Comparison of ENCODE assay signal across 4 fruit fly cellular contexts in genomic region chr3L:21346463-21347196, dm6.
A peak's percentile ranks its signal among the peaks of the same experiment; 100 is the strongest.
TF ChIP-seq lines count a peak whose summit lies in the region.

No protein-coding gene starts in this region.

- TF ChIP-seq CTCF in whole organism, embryonic (GFP tag; optimal IDR thresholded peaks at IDR 0.05; lab: Kevin White, UChicago), result no peak

TF ChIP-seq in whole organism, adult, 20 proteins besides CTCF, POLR2A, EP300 and RAD21:
- TF ChIP-seq CG11617 (GFP tag; optimal IDR thresholded peaks at IDR 0.05; lab: Kevin White, UChicago), result no peak
- TF ChIP-seq Mnt (GFP tag; optimal IDR thresholded peaks at IDR 0.05; lab: Kevin White, UChicago), result no peak
- TF ChIP-seq CG7045 (GFP tag; optimal IDR thresholded peaks at IDR 0.05; lab: Kevin White, UChicago), result no peak
- no peak for TF ChIP-seq CG5204 (GFP tag; optimal IDR thresholded peaks at IDR 0.05; lab: Kevin White, UChicago)
- no peak for TF ChIP-seq Hr96 (GFP tag; optimal IDR thresholded peaks at IDR 0.05; lab: Kevin White, UChicago)
- TF ChIP-seq CG7101 (tag; optimal IDR thresholded peaks at IDR 0.05; lab: Kevin White, UChicago), result no peak
- TF ChIP-seq ovo (GFP tag; optimal IDR thresholded peaks at IDR 0.05; lab: Kevin White, UChicago), result peak; percentile 27
- no peak for TF ChIP-seq cnc (optimal IDR thresholded peaks at IDR 0.05; lab: Kevin White, UChicago)
- TF ChIP-seq CG14711 (tag; optimal IDR thresholded peaks at IDR 0.05; lab: Kevin White, UChicago), result no peak
- no peak for TF ChIP-seq CG33017 (tag; optimal IDR thresholded peaks at IDR 0.05; lab: Kevin White, UChicago)
- TF ChIP-seq bab1 (GFP tag; optimal IDR thresholded peaks at IDR 0.05; lab: Kevin White, UChicago), result peak; percentile 17
- TF ChIP-seq kay (GFP tag; lab: Kevin White, UChicago; ENCODE audit: borderline replicate concordance), result peak; percentile 92

TF ChIP-seq in whole organism, embryonic, 481 proteins besides CTCF, POLR2A, EP300 and RAD21 (continues in another document):
- TF ChIP-seq CG1647 (GFP tag; optimal IDR thresholded peaks at IDR 0.05; lab: Kevin White, UChicago) (no peak), CG4360 (GFP tag; IDR thresholded peaks at IDR 0.05; lab: Robert Waterston, UW) (peak; percentile 93), Kr (GFP tag; optimal IDR thresholded peaks at IDR 0.05; lab: Kevin White, UChicago) (peak; percentile 81), CG12659 (GFP tag; optimal IDR thresholded peaks at IDR 0.05; lab: Kevin White, UChicago) (no peak), sens-2 (GFP tag; IDR thresholded peaks at IDR 0.05; lab: Robert Waterston, UW) (no peak), CG16815 (GFP tag; optimal IDR thresholded peaks at IDR 0.05; lab: Kevin White, UChicago) (no peak), CG15479 (GFP tag; optimal IDR thresholded peaks at IDR 0.05; lab: Kevin White, UChicago) (peak; percentile 83), ttk (GFP tag; IDR thresholded peaks at IDR 0.05; lab: Robert Waterston, UW) (0 out of 2 replicates have a peak, but pooled peaks have one; percentile 24), mam (GFP tag; optimal IDR thresholded peaks at IDR 0.05; lab: Kevin White, UChicago) (no peak), dysf (GFP tag; IDR thresholded peaks at IDR 0.05; lab: Robert Waterston, UW) (peak; percentile 34; the same call in 1 of the 3 replicates), YL-1 (GFP tag; optimal IDR thresholded peaks at IDR 0.05; lab: Kevin White, UChicago) (peak; percentile 24), Trl (optimal IDR thresholded peaks at IDR 0.05; lab: Kevin White, UChicago) (peak; percentile 37 to 62), Trl (GFP tag; optimal IDR thresholded peaks at IDR 0.05; lab: Kevin White, UChicago) (no peak), CG9932 (GFP tag; IDR thresholded peaks at IDR 0.05; lab: Robert Waterston, UW) (no peak), CG3163 (GFP tag; optimal IDR thresholded peaks at IDR 0.05; lab: Kevin White, UChicago) (peak; percentile 15), dm (GFP tag; optimal IDR thresholded peaks at IDR 0.05; lab: Kevin White, UChicago) (peak; percentile 3), CG10321 (GFP tag; IDR thresholded peaks at IDR 0.05; lab: Robert Waterston, UW) (peak; percentile 84), chn (GFP tag; optimal IDR thresholded peaks at IDR 0.05; lab: Kevin White, UChicago) (no peak), BEAF-32 (GFP tag; optimal IDR thresholded peaks at IDR 0.05; lab: Kevin White, UChicago) (peak; percentile 16), CG3281 (GFP tag; optimal IDR thresholded peaks at IDR 0.05; lab: Kevin White, UChicago) (no peak), zfh2 (GFP tag; optimal IDR thresholded peaks at IDR 0.05; lab: Kevin White, UChicago) (no peak), pfk (GFP tag; optimal IDR thresholded peaks at IDR 0.05; lab: Kevin White, UChicago) (peak; percentile 19), gce (GFP tag; IDR thresholded peaks at IDR 0.05; lab: Robert Waterston, UW) (0 out of 3 replicates have a peak, but pooled peaks have one; percentile 32), kni (GFP tag; optimal IDR thresholded peaks at IDR 0.05; lab: Kevin White, UChicago) (peak; percentile 24), twi (tag; optimal IDR thresholded peaks at IDR 0.05; lab: Kevin White, UChicago) (peak; percentile 81), Hey (tag; optimal IDR thresholded peaks at IDR 0.05; lab: Kevin White, UChicago) (peak; percentile 79), nom (GFP tag; optimal IDR thresholded peaks at IDR 0.05; lab: Kevin White, UChicago) (peak; percentile 34)

TF ChIP-seq in whole organism, prepupa, 60 proteins besides CTCF, POLR2A, EP300 and RAD21:
- TF ChIP-seq ss (GFP tag; optimal IDR thresholded peaks at IDR 0.05; lab: Kevin White, UChicago) (peak in 1 of 2 experiments; percentile 43), CG1621 (tag; optimal IDR thresholded peaks at IDR 0.05; lab: Kevin White, UChicago) (peak; percentile 43), Ets96B (tag; optimal IDR thresholded peaks at IDR 0.05; lab: Kevin White, UChicago) (peak; percentile 2), fd59A (GFP tag; optimal IDR thresholded peaks at IDR 0.05; lab: Kevin White, UChicago) (no peak)

TF ChIP-seq in whole organism, wandering third instar larva, 38 proteins besides CTCF, POLR2A, EP300 and RAD21:
- peak; percentile 33 for TF ChIP-seq Jra (GFP tag; optimal IDR thresholded peaks at IDR 0.05; lab: Kevin White, UChicago)
- TF ChIP-seq Sp1 (GFP tag; optimal IDR thresholded peaks at IDR 0.05; lab: Kevin White, UChicago), result no peak
- peak; percentile 29 for TF ChIP-seq h (GFP tag; optimal IDR thresholded peaks at IDR 0.05; lab: Kevin White, UChicago)
- peak; percentile 72 for TF ChIP-seq psq (GFP tag; optimal IDR thresholded peaks at IDR 0.05; lab: Kevin White, UChicago)
- TF ChIP-seq Mio (GFP tag; optimal IDR thresholded peaks at IDR 0.05; lab: Kevin White, UChicago), result no peak
- no peak for TF ChIP-seq CG9705 (GFP tag; optimal IDR thresholded peaks at IDR 0.05; lab: Kevin White, UChicago)
- no peak for TF ChIP-seq CrebA (GFP tag; optimal IDR thresholded peaks at IDR 0.05; lab: Kevin White, UChicago; ENCODE audit: borderline replicate concordance)
- no peak for TF ChIP-seq tai (GFP tag; optimal IDR thresholded peaks at IDR 0.05; lab: Kevin White, UChicago)
TF ChIP-seq in whole organism, wandering third instar larva: peak in this region for 3.
